Worm (Caenorhabditis elegans) whole organism, L2 larva: ENCODE results near the gene iff-2.

Experiments used
- R02D3.7 ChIP-seq: fragments of 150-350 bp; optimal IDR thresholded peaks from 2 replicates; lab custom pipeline; 2014; ENCODE audit warnings: missing biosample characterization, missing genetic modification characterization
- ceh-82 ChIP-seq: fragments of 150-350 bp; optimal IDR thresholded peaks from 2 replicates; lab custom pipeline; 2014; ENCODE audit warnings: missing biosample characterization, missing genetic modification characterization
- lsy-2 ChIP-seq, 2 experiments: fragments of 150-350 bp in 1 of 2; sonication (generic microtip) in 1 of 2; optimal IDR thresholded peaks; 2 replicates each; lab custom pipeline; 2014 to 2017; ENCODE audit warnings: missing biosample characterization in 2 of 2, missing genetic modification characterization in 2 of 2
- mab-5 ChIP-seq: fragments of 150-350 bp; optimal IDR thresholded peaks from 2 replicates; lab custom pipeline; 2014; ENCODE audit warnings: missing biosample characterization, missing genetic modification characterization
- mbf-1 ChIP-seq: sonication (generic microtip); optimal IDR thresholded peaks from 2 replicates; lab custom pipeline; 2017; ENCODE audit warnings: missing biosample characterization, missing genetic modification characterization
- nhr-237 ChIP-seq: fragments of 150-350 bp; optimal IDR thresholded peaks from 2 replicates; lab custom pipeline; 2014; ENCODE audit warnings: missing biosample characterization, missing genetic modification characterization
- nhr-25 ChIP-seq: fragments of 150-350 bp; sonication (generic microtip); optimal IDR thresholded peaks from 3 replicates; lab custom pipeline; 2014; ENCODE audit warnings: missing biosample characterization, missing genetic modification characterization
- snpc-4 ChIP-seq: fragments of 150-350 bp; optimal IDR thresholded peaks from 2 replicates; lab custom pipeline; 2014; ENCODE audit warnings: missing biosample characterization, missing genetic modification characterization
- unc-55 ChIP-seq: fragments of 150-350 bp; sonication (generic microtip); optimal IDR thresholded peaks from 3 replicates; lab custom pipeline; 2014; ENCODE audit warnings: missing biosample characterization, missing genetic modification reagents, missing genetic modification characterization
- unc-62 ChIP-seq: fragments of 150-350 bp; optimal IDR thresholded peaks from 2 replicates; lab custom pipeline; 2014; ENCODE audit warnings: missing biosample characterization, missing genetic modification reagents, missing genetic modification characterization
- ztf-11 ChIP-seq: sonication (generic microtip); optimal IDR thresholded peaks from 2 replicates; lab custom pipeline; 2017; ENCODE audit warnings: missing biosample characterization, missing genetic modification characterization

- no peak for TF ChIP-seq unc-55 (GFP tag; lab: Kevin White, UChicago)
- no peak for TF ChIP-seq mbf-1 (tag; lab: Kevin White, UChicago)
- no peak for TF ChIP-seq mab-5 (tag; lab: Kevin White, UChicago)
- no peak for TF ChIP-seq R02D3.7 (tag; lab: Kevin White, UChicago)
- TF ChIP-seq nhr-25 (tag; lab: Kevin White, UChicago) = no peak
- TF ChIP-seq snpc-4 (tag; lab: Kevin White, UChicago) = no peak
- no peak for TF ChIP-seq ztf-11
- TF ChIP-seq unc-62 = no peak
- no peak for TF ChIP-seq nhr-237
- TF ChIP-seq lsy-2 (tag; optimal IDR thresholded peaks at IDR 0.05; lab: Kevin White, UChicago) = no peak
- TF ChIP-seq ceh-82 (tag; lab: Kevin White, UChicago) = no peak
These were observed 45.6 kb downstream of the iff-2 start for ce11 chrII:8515521-8515920.
